Fruit fly (Drosophila melanogaster): Measurements from ENCODE around the gene CG14966.

DNA sequence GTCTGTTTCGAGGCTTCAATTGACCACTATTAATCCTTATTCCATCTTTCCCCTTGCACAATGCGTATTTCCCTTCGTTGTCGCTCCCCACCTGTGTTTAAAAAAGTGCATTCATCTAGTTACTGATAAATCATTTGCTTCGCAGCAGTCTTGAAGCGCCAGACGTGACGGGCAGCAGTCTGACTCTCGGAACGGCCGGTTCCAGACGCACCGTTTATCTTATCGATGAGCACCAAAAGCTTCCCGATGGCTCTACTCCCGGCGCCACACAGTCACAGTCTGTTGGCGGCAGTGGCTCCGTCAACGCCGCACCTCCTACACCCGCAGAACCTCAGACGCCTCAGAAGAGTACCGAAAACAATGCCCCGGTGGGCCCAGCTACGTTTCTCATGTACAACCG is 13.3 kb downstream of the CG14966 start, which contains the start of gene CG42494:
- no peak for TF ChIP-seq cnc (optimal IDR thresholded peaks at IDR 0.05)
- no peak for TF ChIP-seq Crg-1 (GFP tag; optimal IDR thresholded peaks at IDR 0.05)
- no peak for TF ChIP-seq ovo (GFP tag; optimal IDR thresholded peaks at IDR 0.05)
- TF ChIP-seq CG1620 (GFP tag; optimal IDR thresholded peaks at IDR 0.05): no peak
- TF ChIP-seq CG11617 (GFP tag; optimal IDR thresholded peaks at IDR 0.05): no peak
- TF ChIP-seq toe (GFP tag; optimal IDR thresholded peaks at IDR 0.05): no peak
- TF ChIP-seq cic (GFP tag; optimal IDR thresholded peaks at IDR 0.05): no peak
- no peak for TF ChIP-seq CG5204 (GFP tag; optimal IDR thresholded peaks at IDR 0.05)
- TF ChIP-seq pad (GFP tag; optimal IDR thresholded peaks at IDR 0.05): no peak

All from whole organism, adult.